Worm (Caenorhabditis elegans) whole organism, L3 larva: ENCODE data around the gene H40L08.7.
A peak's percentile ranks its signal among the peaks of the same experiment; 100 is the strongest.

Source experiments
- ceh-28 ChIP-seq: fragments of 150-350 bp; optimal IDR thresholded peaks from 2 replicates; lab custom pipeline; 2014; ENCODE audit warnings: missing biosample characterization, missing genetic modification reagents, missing genetic modification characterization
- ceh-82 ChIP-seq: fragments of 150-350 bp; optimal IDR thresholded peaks from 2 replicates; lab custom pipeline; 2014; ENCODE audit warnings: missing biosample characterization, missing genetic modification characterization
- ceh-9 ChIP-seq: sonication (generic microtip); optimal IDR thresholded peaks from 2 replicates; lab custom pipeline; 2018; ENCODE audit warnings: missing biosample characterization, missing genetic modification characterization
- daf-12 ChIP-seq: fragments of 150-350 bp; optimal IDR thresholded peaks from 2 replicates; lab custom pipeline; 2014; ENCODE audit warnings: missing biosample characterization, missing genetic modification reagents, missing genetic modification characterization
- egl-27 ChIP-seq: sonication (generic microtip); optimal IDR thresholded peaks from 4 replicates; lab custom pipeline; 2017; ENCODE audit warnings: missing biosample characterization, missing genetic modification reagents, missing genetic modification characterization
- egl-5 ChIP-seq: fragments of 150-350 bp; optimal IDR thresholded peaks from 2 replicates; lab custom pipeline; 2017; ENCODE audit warnings: missing biosample characterization, missing genetic modification reagents, missing genetic modification characterization, inconsistent platforms
- elt-2 ChIP-seq: sonication (generic microtip); optimal IDR thresholded peaks from 2 replicates; lab custom pipeline; 2016; ENCODE audit warnings: missing genetic modification reagents, mild to moderate bottlenecking, missing genetic modification characterization, missing compliant biosample characterization
- eor-1 ChIP-seq, 2 experiments: fragments of 150-350 bp; optimal IDR thresholded peaks; 2 replicates each; lab custom pipeline; 2014 to 2018; ENCODE audit warnings: missing biosample characterization in 2 of 2, missing genetic modification characterization in 2 of 2
- fkh-2 ChIP-seq: fragments of 150-350 bp; optimal IDR thresholded peaks from 2 replicates; lab custom pipeline; 2014; ENCODE audit warnings: missing biosample characterization, missing genetic modification reagents, missing genetic modification characterization
- hmg-11 ChIP-seq: sonication (generic microtip); optimal IDR thresholded peaks from 2 replicates; lab custom pipeline; 2016; ENCODE audit warnings: missing genetic modification characterization, missing compliant biosample characterization
- jun-1 ChIP-seq: fragments of 150-350 bp; optimal IDR thresholded peaks from 2 replicates; lab custom pipeline; 2014; ENCODE audit warnings: missing biosample characterization, missing genetic modification reagents, missing genetic modification characterization
- lin-39 ChIP-seq: fragments of 150-350 bp; optimal IDR thresholded peaks from 2 replicates; lab custom pipeline; 2018; ENCODE audit warnings: missing biosample characterization, missing genetic modification reagents, missing genetic modification characterization
- lsy-12 ChIP-seq: sonication (generic microtip); optimal IDR thresholded peaks from 2 replicates; lab custom pipeline; 2016; ENCODE audit warnings: mild to moderate bottlenecking, missing genetic modification characterization, missing compliant biosample characterization
- mdl-1 ChIP-seq: fragments of 150-350 bp; optimal IDR thresholded peaks from 2 replicates; lab custom pipeline; 2014; ENCODE audit warnings: missing biosample characterization, missing genetic modification characterization
- mml-1 ChIP-seq: fragments of 150-350 bp; sonication (generic microtip); optimal IDR thresholded peaks from 3 replicates; lab custom pipeline; 2014; ENCODE audit warnings: missing biosample characterization, missing genetic modification characterization
- nfya-1 ChIP-seq: sonication (generic microtip); optimal IDR thresholded peaks from 2 replicates; lab custom pipeline; 2017; ENCODE audit warnings: missing genetic modification characterization, mild to moderate bottlenecking, missing compliant biosample characterization, antibody characterized with exemption, moderate library complexity; ENCODE audit not compliant: insufficient read depth
- nhr-25 ChIP-seq: sonication (generic microtip); optimal IDR thresholded peaks from 2 replicates; lab custom pipeline; 2017; ENCODE audit warnings: missing biosample characterization, missing genetic modification characterization
- nhr-43 ChIP-seq: sonication (generic microtip); optimal IDR thresholded peaks from 2 replicates; lab custom pipeline; 2016; ENCODE audit warnings: mild to moderate bottlenecking, missing genetic modification characterization, missing compliant biosample characterization; ENCODE audit not compliant: poor library complexity, severe bottlenecking
- nhr-77 ChIP-seq: fragments of 150-350 bp; optimal IDR thresholded peaks from 2 replicates; lab custom pipeline; 2014; ENCODE audit warnings: missing biosample characterization, missing genetic modification characterization
- pha-4 ChIP-seq: fragments of 150-350 bp; optimal IDR thresholded peaks from 2 replicates; lab custom pipeline; 2014; ENCODE audit warnings: missing biosample characterization, missing genetic modification reagents, missing genetic modification characterization
- pqm-1 ChIP-seq: fragments of 150-350 bp; optimal IDR thresholded peaks from 2 replicates; lab custom pipeline; 2017; ENCODE audit warnings: missing biosample characterization, missing genetic modification characterization, inconsistent platforms
- sea-2 ChIP-seq: fragments of 150-350 bp; sonication (generic microtip); optimal IDR thresholded peaks from 4 replicates; lab custom pipeline; 2014; ENCODE audit warnings: missing biosample characterization, missing genetic modification reagents, missing genetic modification characterization
- skn-1 ChIP-seq: fragments of 150-350 bp; optimal IDR thresholded peaks from 2 replicates; lab custom pipeline; 2014; ENCODE audit warnings: missing biosample characterization, missing genetic modification characterization
- snpc-4 ChIP-seq: fragments of 150-350 bp; optimal IDR thresholded peaks from 2 replicates; lab custom pipeline; 2014; ENCODE audit warnings: missing biosample characterization, missing genetic modification characterization
- tbx-2 ChIP-seq: sonication (generic microtip); optimal IDR thresholded peaks from 2 replicates; lab custom pipeline; 2016; ENCODE audit warnings: mild to moderate bottlenecking, missing genetic modification characterization, missing compliant biosample characterization
- unc-39 ChIP-seq: sonication (generic microtip); optimal IDR thresholded peaks from 4 replicates; lab custom pipeline; 2017; ENCODE audit warnings: missing biosample characterization, missing genetic modification characterization
- zag-1 ChIP-seq: fragments of 150-350 bp; optimal IDR thresholded peaks from 2 replicates; lab custom pipeline; 2014; ENCODE audit warnings: missing biosample characterization, missing genetic modification characterization
- ztf-11 ChIP-seq: fragments of 150-350 bp; optimal IDR thresholded peaks from 2 replicates; lab custom pipeline; 2014; ENCODE audit warnings: missing biosample characterization, missing genetic modification characterization
- ztf-4 ChIP-seq: fragments of 150-350 bp; optimal IDR thresholded peaks from 2 replicates; lab custom pipeline; 2014; ENCODE audit warnings: missing biosample characterization, missing genetic modification characterization

H40L08.7 gene

ce11 chrX:15104963-15105493 lies 27.5 kb upstream of the H40L08.7 start (continued):
- TF ChIP-seq zag-1 (tag; lab: Kevin White, UChicago), result no peak
- TF ChIP-seq nfya-1 (tag; lab: Kevin White, UChicago), result peak; percentile 1
- no peak for TF ChIP-seq sea-2 (GFP tag; lab: Kevin White, UChicago)
- TF ChIP-seq lin-39 (tag; lab: Kevin White, UChicago), result peak; percentile 2
- TF ChIP-seq fkh-2, result no peak
- no peak for TF ChIP-seq hmg-11 (tag; lab: Kevin White, UChicago)
- TF ChIP-seq ztf-4, result no peak
- TF ChIP-seq ceh-28 (tag; lab: Kevin White, UChicago), result no peak
- no peak for TF ChIP-seq snpc-4 (tag; lab: Kevin White, UChicago)
- TF ChIP-seq ztf-11 (tag; lab: Kevin White, UChicago), result no peak
- TF ChIP-seq, all 47 proteins: peak for 8

ce11 chrX:15103481-15103880 lies 25.9 kb upstream of the H40L08.7 start:
- TF ChIP-seq elt-2 (tag; lab: Kevin White, UChicago) (no peak), ceh-82 (tag; lab: Kevin White, UChicago) (no peak), unc-39 (tag; lab: Kevin White, UChicago) (no peak), tbx-2 (tag; lab: Kevin White, UChicago) (no peak), daf-12 (no peak), mdl-1 (tag; lab: Kevin White, UChicago) (no peak)

- TF ChIP-seq lin-39 (tag; lab: Kevin White, UChicago), result peak; percentile 51
- TF ChIP-seq ceh-9 (tag; lab: Kevin White, UChicago), result no peak
- peak; percentile 44 for TF ChIP-seq egl-5 (tag; lab: Kevin White, UChicago)
- TF ChIP-seq lsy-12 (tag; lab: Kevin White, UChicago), result no peak
- peak; percentile 71 for TF ChIP-seq pha-4 (tag; lab: Kevin White, UChicago)
- no peak for TF ChIP-seq skn-1
- peak; percentile 11 for TF ChIP-seq nhr-43 (tag; lab: Kevin White, UChicago)
- no peak for TF ChIP-seq daf-12
- peak; percentile 87 for TF ChIP-seq hmg-11 (tag; lab: Kevin White, UChicago)
- peak; percentile 68 for TF ChIP-seq jun-1 (tag; lab: Kevin White, UChicago)
- TF ChIP-seq elt-2 (tag; lab: Kevin White, UChicago), result peak; percentile 48
- TF ChIP-seq snpc-4 (tag; lab: Kevin White, UChicago), result peak; percentile 34
- TF ChIP-seq nfya-1 (tag; lab: Kevin White, UChicago), result peak; percentile 68
Measured at ce11 chrX:15100369-15100963, 22.9 kb upstream of the H40L08.7 start, which contains the start of gene dhhc-1. TSS of gene dhhc-1 (minus strand) at chrX:15100419.

ce11 chrX:15097763-15098162 lies 20.2 kb upstream of the H40L08.7 start, which contains the start of gene F09B12.3:
TSS of gene F09B12.3 (minus strand) at chrX:15097954.
- TF ChIP-seq egl-27 (no peak), elt-2 (tag; lab: Kevin White, UChicago) (peak; percentile 84), mml-1 (no peak), pha-4 (tag; lab: Kevin White, UChicago) (peak; percentile 43), nhr-25 (tag; lab: Kevin White, UChicago) (no peak), pqm-1 (peak; percentile 82), eor-1 (tag; optimal IDR thresholded peaks at IDR 0.05; lab: Kevin White, UChicago) (no peak), hmg-11 (tag; lab: Kevin White, UChicago) (no peak), tbx-2 (tag; lab: Kevin White, UChicago) (no peak), nhr-77 (tag; lab: Kevin White, UChicago) (no peak)

- no peak for TF ChIP-seq ztf-4
- peak; percentile 62 for TF ChIP-seq elt-2 (tag; lab: Kevin White, UChicago)
- TF ChIP-seq, all 47 proteins: peak for 1
Measured at ce11 chrX:15096277-15096676, 18.7 kb upstream of the H40L08.7 start.

ce11 chrX:15094973-15095372 lies 17.4 kb upstream of the H40L08.7 start, which contains the start of gene F09B12.7:
TSS of gene F09B12.7 (minus strand) at chrX:15095073.
- TF ChIP-seq pha-4 (tag; lab: Kevin White, UChicago) (peak; percentile 59), ceh-28 (tag; lab: Kevin White, UChicago) (no peak)
